Worm (Caenorhabditis elegans): Measurements from ENCODE around the gene C08H9.15.

Gene C08H9.15

ce11 chrII:9917904-9918303, 36.9 kb downstream of the C08H9.15 start, which contains the start of gene C05C10.8:
TSS of gene C05C10.8 (minus strand) at chrII:9918004.
- TF ChIP-seq lin-13 (GFP tag; optimal IDR thresholded peaks at IDR 0.05) (no peak), lir-3 (tag; optimal IDR thresholded peaks at IDR 0.05) (no peak), dmd-6 (GFP tag; IDR thresholded peaks at IDR 0.05) (no peak), zag-1 (tag; optimal IDR thresholded peaks at IDR 0.05) (no peak), nhr-25 (tag; optimal IDR thresholded peaks at IDR 0.05; ENCODE audit: borderline replicate concordance, insufficient read depth) (no peak), nhr-10 (tag; optimal IDR thresholded peaks at IDR 0.05) (no peak), ctbp-1 (GFP tag; IDR thresholded peaks at IDR 0.05) (no peak), unc-39 (tag; optimal IDR thresholded peaks at IDR 0.05) (no peak), nhr-102 (tag; optimal IDR thresholded peaks at IDR 0.05) (no peak), ceh-82 (tag; optimal IDR thresholded peaks at IDR 0.05) (no peak), unc-130 (GFP tag; optimal IDR thresholded peaks at IDR 0.05) (no peak), daf-19 (GFP tag; conservative IDR thresholded peaks at IDR 0.05) (no peak), zip-2 (tag; optimal IDR thresholded peaks at IDR 0.05) (no peak), zip-11 (GFP tag; IDR thresholded peaks at IDR 0.05) (no peak), F37D6.2 (tag; optimal IDR thresholded peaks at IDR 0.05) (no peak), nhr-76 (tag; optimal IDR thresholded peaks at IDR 0.05) (no peak)

DNA sequence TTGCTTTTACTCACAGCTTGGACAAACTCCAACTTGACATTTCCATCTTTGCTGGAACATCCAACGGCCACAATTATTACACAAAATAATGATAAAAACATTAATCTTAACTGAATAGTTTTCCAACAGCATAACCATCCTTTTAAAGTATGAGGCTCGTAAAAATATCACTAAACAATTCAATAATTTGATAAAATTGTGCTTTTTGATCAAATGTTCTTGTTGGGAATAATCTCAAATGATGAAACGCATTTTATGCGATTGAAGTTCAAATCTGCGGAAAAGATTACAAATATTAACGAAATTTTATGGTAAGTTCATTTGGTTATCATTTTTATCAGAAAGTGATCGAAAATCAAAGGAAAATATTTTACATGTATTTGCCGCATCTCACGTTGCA, 39.5 kb downstream of the C08H9.15 start, which contains the start of gene pho-10:
pho-10 (minus strand) TSS at position 101 of the 400 bp plus-strand sequence.
- TF ChIP-seq aha-1 (tag): no peak
- TF ChIP-seq F10B5.3 (tag; optimal IDR thresholded peaks at IDR 0.05): no peak
- TF ChIP-seq zag-1 (tag; optimal IDR thresholded peaks at IDR 0.05): no peak
- TF ChIP-seq ZK337.2 (GFP tag; IDR thresholded peaks at IDR 0.05): no peak
- no peak for TF ChIP-seq nhr-237 (tag; optimal IDR thresholded peaks at IDR 0.05)

DNA sequence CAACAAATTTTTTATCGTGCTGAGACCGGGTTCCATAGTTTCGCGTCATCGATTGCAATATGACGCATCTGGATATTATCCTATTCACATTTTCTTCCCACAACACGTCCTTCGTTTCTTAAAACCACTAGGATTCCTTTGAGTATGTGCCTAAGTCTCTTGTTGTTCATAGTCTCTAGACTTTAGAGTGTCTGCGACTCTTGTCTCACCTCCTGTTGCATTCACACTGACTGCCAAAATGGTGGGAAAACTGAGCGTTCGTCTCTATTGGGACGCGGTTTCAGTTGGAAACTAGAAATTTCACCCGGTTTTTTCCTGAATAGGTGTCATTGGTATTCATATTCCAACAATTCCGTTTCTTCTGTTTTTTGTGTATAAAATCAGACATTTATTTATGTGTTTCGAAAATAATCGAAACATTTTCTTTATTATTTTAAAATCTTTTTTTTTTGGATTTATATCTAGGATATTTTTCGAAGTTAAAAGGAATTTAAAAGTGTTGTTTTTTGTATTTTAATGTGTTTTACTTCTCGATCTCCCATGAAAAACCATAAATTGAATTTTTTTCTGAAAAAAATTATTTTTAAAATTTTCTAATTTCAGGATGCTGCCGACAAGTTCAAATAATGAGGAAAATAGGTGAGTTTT, 40.8 kb downstream of the C08H9.15 start, which contains the start of gene C05C10.2:
C05C10.2 (plus strand) TSS at position 598 of the 648 bp plus-strand sequence.
- TF ChIP-seq aha-1 (tag) (peak; percentile 72), dve-1 (tag; optimal IDR thresholded peaks at IDR 0.05; ENCODE audit: insufficient read depth) (no peak), unc-62 (GFP tag; optimal IDR thresholded peaks at IDR 0.05 in 1 of 2) (peak in 1 of 2 experiments; percentile 42), unc-62 (tag; optimal IDR thresholded peaks at IDR 0.05) (no peak), unc-39 (tag; optimal IDR thresholded peaks at IDR 0.05) (no peak)

DNA sequence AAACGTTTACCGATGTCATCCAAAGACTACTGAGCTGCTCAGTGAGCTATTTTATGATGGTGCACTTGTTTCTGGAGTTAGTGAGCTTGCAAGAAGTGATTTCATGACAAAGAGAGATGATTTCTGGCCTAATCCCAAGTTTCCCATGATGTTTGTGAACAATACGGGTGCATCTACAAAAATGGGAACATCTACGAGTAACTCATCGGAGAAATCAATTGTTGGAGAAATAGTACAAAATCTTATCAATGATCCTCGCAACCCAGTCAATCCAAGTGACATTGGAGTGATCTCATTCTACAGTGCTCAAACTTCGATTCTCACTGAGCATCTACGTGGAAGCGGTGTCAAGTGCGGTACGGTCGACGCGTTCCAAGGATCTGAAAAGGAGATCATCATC, 47.5 kb downstream of the C08H9.15 start:
- no peak for TF ChIP-seq tra-1 (GFP tag; IDR thresholded peaks at IDR 0.05)
- TF ChIP-seq aha-1 (tag): peak; percentile 91

ce11 chrII:9931012-9931411, 50.0 kb downstream of the C08H9.15 start:
- TF ChIP-seq duxl-1 (tag; optimal IDR thresholded peaks at IDR 0.05; ENCODE audit: poor library complexity) (peak; percentile 30), ZK337.2 (GFP tag; IDR thresholded peaks at IDR 0.05) (no peak), lsy-2 (tag; optimal IDR thresholded peaks at IDR 0.05) (peak in 1 of 2 experiments; percentile 40), nhr-11 (tag; optimal IDR thresholded peaks at IDR 0.05) (peak; percentile 12), hmg-1.1 (GFP tag; IDR thresholded peaks at IDR 0.05) (peak; percentile 44), aha-1 (tag) (peak; percentile 52), mxl-2 (GFP tag; conservative IDR thresholded peaks at IDR 0.05) (no peak), lin-38 (GFP tag; IDR thresholded peaks at IDR 0.05) (peak; percentile 38), dpl-1 (GFP tag; optimal IDR thresholded peaks at IDR 0.05) (peak; percentile 22), mep-1 (tag; optimal IDR thresholded peaks at IDR 0.05) (peak; percentile 21), ceh-20 (GFP tag; IDR thresholded peaks at IDR 0.05) (0 out of 2 replicates have a peak, but pooled peaks have one; percentile 52), zag-1 (tag; optimal IDR thresholded peaks at IDR 0.05) (no peak), jun-1 (tag; optimal IDR thresholded peaks at IDR 0.05) (no peak), ama-1 (optimal IDR thresholded peaks at IDR 0.05) (no peak), hif-1 (tag; optimal IDR thresholded peaks at IDR 0.05) (peak in 1 of 2 experiments; percentile 80), tag-97 (GFP tag; IDR thresholded peaks at IDR 0.05) (no peak), Y48G9A.11 (GFP tag; IDR thresholded peaks at IDR 0.05) (no peak), spr-1 (tag; optimal IDR thresholded peaks at IDR 0.05) (no peak), pha-4 (GFP tag; IDR thresholded peaks at IDR 0.05) (no peak), pha-4 (tag; optimal IDR thresholded peaks at IDR 0.05) (no peak), mxl-3 (GFP tag; optimal IDR thresholded peaks at IDR 0.05) (peak; percentile 56), dmd-8 (GFP tag; IDR thresholded peaks at IDR 0.05) (0 out of 2 replicates have a peak, but pooled peaks have one; percentile 51), lin-39 (tag; optimal IDR thresholded peaks at IDR 0.05) (no peak)
